Fruit fly (Drosophila melanogaster): ENCODE measurements around the gene CG15814.

Gene CG15814

DNA sequence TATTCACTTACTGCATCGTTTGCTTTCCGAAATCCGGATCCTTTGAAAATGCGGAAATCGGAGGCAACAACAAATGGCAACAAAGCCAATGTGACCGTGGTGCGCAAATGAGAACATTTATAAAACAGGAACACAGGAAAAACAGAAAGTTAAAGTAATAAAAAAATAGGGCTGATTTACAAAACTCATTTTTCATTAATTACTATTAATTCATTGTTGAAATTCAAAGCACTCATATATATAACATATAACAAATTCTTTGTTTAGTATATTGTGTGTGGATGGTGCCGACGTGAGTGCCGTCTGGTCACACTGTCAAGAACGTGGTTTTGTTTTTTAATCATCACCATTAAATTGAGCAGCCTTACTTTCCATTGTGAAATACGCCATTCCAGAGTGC lies 10.6 kb upstream of the CG15814 start, which contains the start of the genes Arp8 and CG6769:
Arp8 (minus strand) TSS at position 90 of the 400 bp plus-strand sequence.
CG6769 (plus strand) TSS at position 292 of the 400 bp plus-strand sequence.
- TF ChIP-seq CG8159 (tag; optimal IDR thresholded peaks at IDR 0.05) (no peak), gl (tag; optimal IDR thresholded peaks at IDR 0.05) (no peak), fd96Ca (GFP tag; IDR thresholded peaks at IDR 0.05) (no peak), Snoo (tag; optimal IDR thresholded peaks at IDR 0.05) (no peak), CG15710 (tag; optimal IDR thresholded peaks at IDR 0.05) (no peak), CG32121 (GFP tag; IDR thresholded peaks at IDR 0.05) (no peak), CG14655 (GFP tag; optimal IDR thresholded peaks at IDR 0.05) (no peak), CG4496 (GFP tag; IDR thresholded peaks at IDR 0.05) (no peak), CG17806 (tag; optimal IDR thresholded peaks at IDR 0.05) (no peak), CG34367 (tag; optimal IDR thresholded peaks at IDR 0.05) (no peak), D1 (tag; optimal IDR thresholded peaks at IDR 0.05) (no peak), CG9948 (tag; optimal IDR thresholded peaks at IDR 0.05) (no peak), Ets98B (GFP tag; IDR thresholded peaks at IDR 0.05) (no peak), Pif1A (GFP tag; optimal IDR thresholded peaks at IDR 0.05) (no peak), EcR (GFP tag; optimal IDR thresholded peaks at IDR 0.05) (no peak), CG13204 (GFP tag; optimal IDR thresholded peaks at IDR 0.05) (no peak), CG8301 (tag; optimal IDR thresholded peaks at IDR 0.05) (no peak), Pif1B (GFP tag; optimal IDR thresholded peaks at IDR 0.05) (no peak), rn (GFP tag; IDR thresholded peaks at IDR 0.05) (no peak), CG12605 (GFP tag; IDR thresholded peaks at IDR 0.05) (no peak)

DNA sequence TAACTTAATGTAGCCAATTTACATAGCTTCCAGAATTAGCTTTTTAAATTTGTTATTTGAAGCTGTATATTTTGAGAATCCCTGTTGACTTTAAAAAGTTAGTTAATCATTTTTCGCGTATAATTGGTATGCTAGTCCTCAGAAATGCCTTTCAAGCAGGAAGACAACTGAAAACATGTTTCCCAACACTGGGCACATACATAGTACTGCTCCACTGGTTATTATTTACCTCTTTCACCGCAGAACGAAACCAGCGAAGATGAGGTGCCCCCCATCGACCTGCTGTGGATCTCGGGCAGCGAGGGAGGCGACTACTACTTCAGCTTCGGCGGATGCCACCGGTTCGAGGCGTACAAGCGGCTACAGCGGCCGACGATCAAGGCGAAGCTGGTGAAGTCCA lies 7.7 kb upstream of the CG15814 start:
- no peak for TF ChIP-seq Pif1B (GFP tag; optimal IDR thresholded peaks at IDR 0.05)
- TF ChIP-seq CG8159 (tag; optimal IDR thresholded peaks at IDR 0.05), result no peak
- TF ChIP-seq Snoo (tag; optimal IDR thresholded peaks at IDR 0.05), result no peak

DNA sequence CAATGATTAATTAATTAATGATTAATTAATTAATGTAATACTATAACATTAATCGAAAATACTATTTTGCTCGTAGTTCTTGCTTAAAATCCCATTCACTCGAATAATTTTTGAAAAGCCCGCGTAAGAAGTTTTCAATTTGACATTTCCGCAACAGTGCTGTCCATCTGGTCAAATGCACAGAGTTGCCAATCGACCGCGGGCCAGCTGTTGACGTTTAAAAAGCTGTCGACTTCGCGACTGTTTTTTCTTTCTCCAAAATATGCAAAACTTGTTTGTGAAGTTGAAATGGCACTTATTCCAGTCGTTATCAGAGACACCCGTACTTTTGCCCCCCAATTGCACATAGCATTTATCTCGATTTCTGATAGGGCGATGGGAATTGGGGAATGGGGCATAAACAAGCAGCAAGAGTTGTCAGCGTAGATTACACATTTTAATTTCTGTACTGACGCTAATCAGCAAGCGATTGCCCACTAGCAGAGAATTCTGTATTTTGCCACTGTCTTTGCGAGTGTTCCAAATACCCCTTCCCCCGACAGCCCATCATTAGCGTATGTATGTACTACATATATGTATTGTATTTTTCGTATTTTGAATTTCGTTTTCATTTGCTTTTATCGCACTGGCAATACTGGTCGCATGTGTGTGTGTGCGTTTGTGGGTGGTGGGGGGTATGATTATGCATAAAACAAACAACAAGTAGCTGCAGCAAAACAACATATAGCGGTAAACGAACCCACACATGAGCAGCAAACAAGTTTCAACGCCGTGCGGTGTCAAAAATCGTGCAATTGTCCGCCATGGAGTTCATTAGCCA lies 6.5 kb upstream of the CG15814 start, which contains the start of gene Srx:
Srx (plus strand) TSS at position 517 of the 820 bp plus-strand sequence.
- TF ChIP-seq CG14655 (GFP tag; optimal IDR thresholded peaks at IDR 0.05), result no peak
- TF ChIP-seq CG8301 (tag; optimal IDR thresholded peaks at IDR 0.05), result no peak
- peak; percentile 35; the same call in 1 of the 2 replicates for TF ChIP-seq CG32121 (GFP tag; IDR thresholded peaks at IDR 0.05)
- TF ChIP-seq CG13204 (GFP tag; optimal IDR thresholded peaks at IDR 0.05), result no peak
- TF ChIP-seq fd96Ca (GFP tag; IDR thresholded peaks at IDR 0.05), result peak; percentile 36; the same call in 1 of the 3 replicates
- peak; percentile 37; the same call in 1 of the 2 replicates for TF ChIP-seq Ets98B (GFP tag; IDR thresholded peaks at IDR 0.05)
- no peak for TF ChIP-seq rn (GFP tag; IDR thresholded peaks at IDR 0.05)
- peak; percentile 23 for TF ChIP-seq CG15710 (tag; optimal IDR thresholded peaks at IDR 0.05)
- no peak for TF ChIP-seq D1 (tag; optimal IDR thresholded peaks at IDR 0.05)
- peak; percentile 1 for TF ChIP-seq CG34367 (tag; optimal IDR thresholded peaks at IDR 0.05)
- peak; percentile 65; the same call in 1 of the 3 replicates for TF ChIP-seq CG4496 (GFP tag; IDR thresholded peaks at IDR 0.05)
- peak; percentile 1 for TF ChIP-seq CG9948 (tag; optimal IDR thresholded peaks at IDR 0.05)
- TF ChIP-seq CG8159 (tag; optimal IDR thresholded peaks at IDR 0.05), result peak; percentile 20
- TF ChIP-seq EcR (GFP tag; optimal IDR thresholded peaks at IDR 0.05), result peak; percentile 56

DNA sequence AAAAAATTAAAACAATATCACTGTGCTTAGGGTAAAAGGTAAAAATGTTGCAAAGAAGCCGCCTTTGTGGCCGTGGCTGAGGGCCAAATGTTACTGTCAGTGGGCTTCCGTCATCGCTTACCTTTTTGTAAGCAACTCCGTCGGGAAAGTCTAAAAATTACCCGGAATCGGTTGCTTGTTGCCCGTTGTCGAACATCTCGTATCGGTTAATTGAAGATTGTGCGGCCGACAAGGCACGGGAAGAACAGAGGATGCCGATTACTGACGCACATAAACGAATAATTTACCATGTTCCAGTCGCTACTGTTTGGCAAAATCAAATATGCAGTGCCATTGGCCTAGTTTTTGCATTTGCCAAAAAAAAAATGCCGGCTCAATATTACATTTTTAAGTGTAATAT lies 5.9 kb upstream of the CG15814 start, which contains the start of gene Mco4:
Mco4 (minus strand) TSS at position 101 of the 400 bp plus-strand sequence.
- TF ChIP-seq D1 (tag; optimal IDR thresholded peaks at IDR 0.05), result no peak
- no peak for TF ChIP-seq CG8159 (tag; optimal IDR thresholded peaks at IDR 0.05)
- no peak for TF ChIP-seq fd96Ca (GFP tag; IDR thresholded peaks at IDR 0.05)
- no peak for TF ChIP-seq CG15710 (tag; optimal IDR thresholded peaks at IDR 0.05)
- TF ChIP-seq CG10348 (GFP tag; IDR thresholded peaks at IDR 0.05), result no peak
- no peak for TF ChIP-seq CG34367 (tag; optimal IDR thresholded peaks at IDR 0.05)
- TF ChIP-seq rn (GFP tag; IDR thresholded peaks at IDR 0.05), result no peak
- TF ChIP-seq CG32121 (GFP tag; IDR thresholded peaks at IDR 0.05), result no peak
- TF ChIP-seq Ets98B (GFP tag; IDR thresholded peaks at IDR 0.05), result no peak
- TF ChIP-seq Pif1B (GFP tag; optimal IDR thresholded peaks at IDR 0.05), result no peak

DNA sequence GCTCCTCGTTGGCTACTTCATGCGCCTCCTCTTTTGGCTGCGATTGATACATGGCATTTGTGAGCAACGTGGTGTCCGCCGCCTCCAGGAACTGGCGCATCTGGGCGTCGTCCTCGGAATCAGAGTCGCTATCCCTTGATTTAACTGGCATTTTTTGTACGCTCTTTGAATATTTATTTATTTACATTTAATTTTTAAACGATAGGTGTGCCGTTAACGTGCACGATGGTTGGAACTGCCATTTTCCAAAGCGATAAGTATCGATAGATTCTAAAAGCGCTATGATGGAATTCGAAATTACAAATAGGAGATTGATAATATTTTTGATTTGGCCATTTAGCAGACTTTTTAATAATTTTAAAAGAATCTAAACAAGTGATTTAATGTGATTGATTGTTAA lies 2.3 kb upstream of the CG15814 start, which contains the start of gene CG32554:
CG32554 (minus strand) TSS at position 229 of the 400 bp plus-strand sequence.
- TF ChIP-seq fd96Ca (GFP tag; IDR thresholded peaks at IDR 0.05) (no peak), CG14655 (GFP tag; optimal IDR thresholded peaks at IDR 0.05) (no peak), Ets98B (GFP tag; IDR thresholded peaks at IDR 0.05) (no peak), CG4496 (GFP tag; IDR thresholded peaks at IDR 0.05) (no peak), CG9948 (tag; optimal IDR thresholded peaks at IDR 0.05) (no peak), CG15710 (tag; optimal IDR thresholded peaks at IDR 0.05) (no peak), gl (tag; optimal IDR thresholded peaks at IDR 0.05) (no peak)

DNA sequence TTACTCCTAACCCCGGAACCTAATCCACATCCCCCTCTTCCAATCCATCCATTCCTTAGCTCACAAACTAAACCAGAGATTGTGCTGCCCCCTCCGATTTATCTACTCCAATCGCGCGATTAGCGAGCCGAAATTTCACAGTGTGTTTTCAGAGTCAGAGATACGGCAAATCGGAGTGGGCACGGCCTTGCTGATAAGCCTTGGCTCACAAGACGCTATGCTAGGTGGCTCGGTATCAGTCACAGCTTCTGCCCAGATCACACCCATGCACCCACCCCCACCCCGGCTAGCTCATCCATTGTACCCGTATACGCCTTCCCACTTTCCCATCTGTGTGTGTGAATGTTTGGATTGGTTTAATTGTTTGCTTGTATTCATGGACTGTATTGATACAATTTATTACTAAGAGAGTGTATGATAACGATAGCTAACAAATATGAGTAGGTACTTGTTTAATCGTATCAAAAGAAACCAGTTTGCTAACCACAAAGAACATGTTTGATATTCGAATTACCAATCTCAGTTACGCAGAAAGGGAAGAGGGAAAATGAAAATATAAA lies 4.2 kb downstream of the CG15814 start:
- TF ChIP-seq D1 (tag; optimal IDR thresholded peaks at IDR 0.05) (no peak), CG9948 (tag; optimal IDR thresholded peaks at IDR 0.05) (no peak), CG8159 (tag; optimal IDR thresholded peaks at IDR 0.05) (no peak), CG17806 (tag; optimal IDR thresholded peaks at IDR 0.05) (no peak), Pif1A (GFP tag; optimal IDR thresholded peaks at IDR 0.05) (no peak), CG12605 (GFP tag; IDR thresholded peaks at IDR 0.05) (no peak), Pif1B (GFP tag; optimal IDR thresholded peaks at IDR 0.05) (no peak), gl (tag; optimal IDR thresholded peaks at IDR 0.05) (no peak), rn (GFP tag; IDR thresholded peaks at IDR 0.05) (no peak), CG14655 (GFP tag; optimal IDR thresholded peaks at IDR 0.05) (no peak), Snoo (tag; optimal IDR thresholded peaks at IDR 0.05) (no peak), CG8301 (tag; optimal IDR thresholded peaks at IDR 0.05) (no peak)
